Worm (Caenorhabditis elegans) whole organism, L2 larva: ENCODE measurements around the gene adk-1.
"Not testable (repeated sequence)": the region's sequence is repeated elsewhere in the genome, so short reads cannot be mapped to it uniquely, and the experiment has no call there.

Source experiments
- F13H6.1 ChIP-seq: sonication (generic microtip); optimal IDR thresholded peaks from 2 replicates; lab custom pipeline; 2016; ENCODE audit warnings: missing genetic modification characterization, missing compliant biosample characterization
- ama-1 ChIP-seq: fragments of 150-350 bp; optimal IDR thresholded peaks from 2 replicates; lab custom pipeline; 2018; ENCODE audit warnings: inconsistent platforms
- ceh-16 ChIP-seq: fragments of 150-350 bp; optimal IDR thresholded peaks from 2 replicates; lab custom pipeline; 2014; ENCODE audit warnings: missing biosample characterization, missing genetic modification characterization
- ceh-82 ChIP-seq: fragments of 150-350 bp; optimal IDR thresholded peaks from 2 replicates; lab custom pipeline; 2014; ENCODE audit warnings: missing biosample characterization, missing genetic modification characterization
- crh-2 ChIP-seq: sonication (generic microtip); optimal IDR thresholded peaks from 2 replicates; lab custom pipeline; 2017; ENCODE audit warnings: missing biosample characterization, missing genetic modification characterization
- dmd-4 ChIP-seq: sonication (generic microtip); optimal IDR thresholded peaks from 2 replicates; lab custom pipeline; 2017; ENCODE audit warnings: missing biosample characterization, missing genetic modification characterization
- egl-27 ChIP-seq: sonication (generic microtip); optimal IDR thresholded peaks from 3 replicates; lab custom pipeline; 2017; ENCODE audit warnings: missing biosample characterization, missing genetic modification reagents, missing genetic modification characterization
- elt-1 ChIP-seq: fragments of 150-350 bp; optimal IDR thresholded peaks from 2 replicates; lab custom pipeline; 2014; ENCODE audit warnings: missing biosample characterization, missing genetic modification characterization
- fos-1 ChIP-seq: fragments of 150-350 bp; optimal IDR thresholded peaks from 2 replicates; lab custom pipeline; 2014; ENCODE audit warnings: missing biosample characterization, missing genetic modification characterization
- gmeb-1 ChIP-seq: fragments of 150-350 bp; optimal IDR thresholded peaks from 2 replicates; lab custom pipeline; 2014; ENCODE audit warnings: missing biosample characterization, missing genetic modification characterization
- lin-13 ChIP-seq: fragments of 150-350 bp; optimal IDR thresholded peaks from 2 replicates; lab custom pipeline; 2014; ENCODE audit warnings: missing biosample characterization, missing genetic modification reagents, missing genetic modification characterization
- lin-39 ChIP-seq: fragments of 150-350 bp; optimal IDR thresholded peaks from 2 replicates; lab custom pipeline; 2014; ENCODE audit warnings: missing biosample characterization, missing genetic modification reagents, missing genetic modification characterization
- lsy-2 ChIP-seq, 2 experiments: fragments of 150-350 bp in 1 of 2; sonication (generic microtip) in 1 of 2; optimal IDR thresholded peaks; 2 replicates each; lab custom pipeline; 2014 to 2017; ENCODE audit warnings: missing biosample characterization in 2 of 2, missing genetic modification characterization in 2 of 2
- mab-5 ChIP-seq: fragments of 150-350 bp; optimal IDR thresholded peaks from 2 replicates; lab custom pipeline; 2014; ENCODE audit warnings: missing biosample characterization, missing genetic modification characterization
- mbf-1 ChIP-seq: sonication (generic microtip); optimal IDR thresholded peaks from 2 replicates; lab custom pipeline; 2017; ENCODE audit warnings: missing biosample characterization, missing genetic modification characterization
- mdl-1 ChIP-seq, 2 experiments: fragments of 150-350 bp in 1 of 2; sonication (generic microtip) in 1 of 2; optimal IDR thresholded peaks; 2 replicates each; lab custom pipeline; 2017; ENCODE audit warnings: missing biosample characterization in 2 of 2, missing genetic modification characterization in 2 of 2
- nhr-11 ChIP-seq: fragments of 150-350 bp; optimal IDR thresholded peaks from 2 replicates; lab custom pipeline; 2014; ENCODE audit warnings: missing biosample characterization, missing genetic modification characterization
- nhr-12 ChIP-seq: fragments of 150-350 bp; optimal IDR thresholded peaks from 2 replicates; lab custom pipeline; 2014; ENCODE audit warnings: missing biosample characterization, missing genetic modification characterization
- nhr-129 ChIP-seq: fragments of 150-350 bp; optimal IDR thresholded peaks from 2 replicates; lab custom pipeline; 2014; ENCODE audit warnings: missing biosample characterization, missing genetic modification characterization
- nhr-23 ChIP-seq: fragments of 150-350 bp; optimal IDR thresholded peaks from 2 replicates; lab custom pipeline; 2014; ENCODE audit warnings: missing biosample characterization, missing genetic modification reagents, missing genetic modification characterization
- nhr-237 ChIP-seq: fragments of 150-350 bp; optimal IDR thresholded peaks from 2 replicates; lab custom pipeline; 2014; ENCODE audit warnings: missing biosample characterization, missing genetic modification characterization
- nhr-6 ChIP-seq: fragments of 150-350 bp; optimal IDR thresholded peaks from 2 replicates; lab custom pipeline; 2014; ENCODE audit warnings: missing biosample characterization, missing genetic modification characterization
- nhr-77 ChIP-seq: fragments of 150-350 bp; optimal IDR thresholded peaks from 2 replicates; lab custom pipeline; 2014; ENCODE audit warnings: missing biosample characterization, missing genetic modification characterization
- peb-1 ChIP-seq: fragments of 150-350 bp; optimal IDR thresholded peaks from 2 replicates; lab custom pipeline; 2014; ENCODE audit warnings: missing biosample characterization, missing genetic modification characterization
- sem-4 ChIP-seq: fragments of 150-350 bp; optimal IDR thresholded peaks from 2 replicates; lab custom pipeline; 2014; ENCODE audit warnings: missing biosample characterization, missing genetic modification reagents, missing genetic modification characterization
- skn-1 ChIP-seq: sonication (generic microtip); optimal IDR thresholded peaks from 2 replicates; lab custom pipeline; 2017; ENCODE audit warnings: missing biosample characterization, missing genetic modification characterization
- sma-3 ChIP-seq: sonication (generic microtip); optimal IDR thresholded peaks from 2 replicates; lab custom pipeline; 2016; ENCODE audit warnings: missing genetic modification reagents, missing genetic modification characterization, missing compliant biosample characterization
- sma-9 ChIP-seq, 2 experiments: fragments of 150-350 bp in 1 of 2; sonication (generic microtip) in 1 of 2; optimal IDR thresholded peaks; 2 replicates each; lab custom pipeline; 2014 to 2016; ENCODE audit warnings: missing genetic modification characterization in 2 of 2, mild to moderate bottlenecking in 1 of 2, missing biosample characterization in 1 of 2, missing compliant biosample characterization in 1 of 2, missing genetic modification reagents in 1 of 2, moderate library complexity in 1 of 2
- snpc-4 ChIP-seq: fragments of 150-350 bp; optimal IDR thresholded peaks from 2 replicates; lab custom pipeline; 2014; ENCODE audit warnings: missing biosample characterization, missing genetic modification characterization
- unc-39 ChIP-seq: fragments of 150-350 bp; optimal IDR thresholded peaks from 2 replicates; lab custom pipeline; 2014; ENCODE audit warnings: missing biosample characterization, missing genetic modification characterization
- unc-55 ChIP-seq: fragments of 150-350 bp; sonication (generic microtip); optimal IDR thresholded peaks from 3 replicates; lab custom pipeline; 2014; ENCODE audit warnings: missing biosample characterization, missing genetic modification reagents, missing genetic modification characterization
- zag-1 ChIP-seq: fragments of 150-350 bp; optimal IDR thresholded peaks from 2 replicates; lab custom pipeline; 2014; ENCODE audit warnings: missing biosample characterization, missing genetic modification characterization
- ztf-11 ChIP-seq: sonication (generic microtip); optimal IDR thresholded peaks from 2 replicates; lab custom pipeline; 2017; ENCODE audit warnings: missing biosample characterization, missing genetic modification characterization
- ztf-4 ChIP-seq: fragments of 150-350 bp; optimal IDR thresholded peaks from 2 replicates; lab custom pipeline; 2014; ENCODE audit warnings: missing biosample characterization, missing genetic modification characterization

The adk-1 gene

ce11 chrIV:11210781-11211256, at the start of gene adk-1:
Gene adk-1 (minus strand): TSS chrIV:11210831.
- no peak for TF ChIP-seq nhr-11 (tag; lab: Kevin White, UChicago)
- no peak for TF ChIP-seq zag-1 (tag; lab: Kevin White, UChicago)
- no peak for TF ChIP-seq ztf-4
- TF ChIP-seq nhr-129 (tag; lab: Kevin White, UChicago): no peak
- no peak for TF ChIP-seq elt-1 (tag; lab: Kevin White, UChicago)
- no peak for TF ChIP-seq ztf-11 (tag; lab: Kevin White, UChicago)
- no peak for TF ChIP-seq sma-9 (GFP tag; optimal IDR thresholded peaks at IDR 0.05; lab: Kevin White, UChicago)
- TF ChIP-seq sma-9 (tag; optimal IDR thresholded peaks at IDR 0.05; lab: Kevin White, UChicago): no peak
- no peak for TF ChIP-seq egl-27
- no peak for TF ChIP-seq F13H6.1 (tag; lab: Kevin White, UChicago)
- TF ChIP-seq ceh-82: no peak
- no peak for TF ChIP-seq lin-13 (GFP tag; lab: Kevin White, UChicago)

ce11 chrIV:11259485-11259972, 48.9 kb upstream of the adk-1 start, which contains the start of gene gtl-1:
Gene gtl-1 (minus strand): TSS chrIV:11259535.
- TF ChIP-seq peb-1 (no peak), skn-1 (tag; lab: Kevin White, UChicago) (no peak), fos-1 (tag; lab: Kevin White, UChicago) (peak; percentile 89), nhr-237 (no peak)
- TF ChIP-seq, all 48 proteins: peak for 1

ce11 chrIV:11257476-11257875, 46.8 kb upstream of the adk-1 start:
- TF ChIP-seq sma-9 (GFP tag; optimal IDR thresholded peaks at IDR 0.05; lab: Kevin White, UChicago): peak; percentile 49
- no peak for TF ChIP-seq sma-9 (tag; optimal IDR thresholded peaks at IDR 0.05; lab: Kevin White, UChicago)
- peak; percentile 96 for TF ChIP-seq fos-1 (tag; lab: Kevin White, UChicago)
- TF ChIP-seq elt-1 (tag; lab: Kevin White, UChicago): no peak

ce11 chrIV:11253689-11254088, 43.1 kb upstream of the adk-1 start, which contains the start of gene C05C12.1:
Gene C05C12.1 (plus strand): TSS chrIV:11253989.
- TF ChIP-seq egl-27; F13H6.1 (tag; lab: Kevin White, UChicago); nhr-77: not testable (repeated sequence)
- TF ChIP-seq, all 48 proteins: peak for 0; not testable (repeated sequence) for 48

- TF ChIP-seq fos-1 (tag; lab: Kevin White, UChicago) (peak; percentile 76), nhr-77 (no peak)
- TF ChIP-seq, all 48 proteins: peak for 1
These were observed 37.5 kb upstream of the adk-1 start, which contains the start of gene C05C12.4 for ce11 chrIV:11248031-11248631. Gene C05C12.4 (minus strand): TSS chrIV:11248081.

- TF ChIP-seq dmd-4 (tag; lab: Kevin White, UChicago): no peak
- no peak for TF ChIP-seq nhr-129 (tag; lab: Kevin White, UChicago)
- TF ChIP-seq mbf-1: no peak
These were observed 36.8 kb upstream of the adk-1 start for ce11 chrIV:11247434-11247833.

- TF ChIP-seq unc-39 (tag; lab: Kevin White, UChicago) (no peak), sem-4 (tag; lab: Kevin White, UChicago) (no peak), fos-1 (tag; lab: Kevin White, UChicago) (no peak), nhr-77 (no peak), peb-1 (no peak), nhr-23 (tag; lab: Kevin White, UChicago) (no peak), ceh-16 (tag; lab: Kevin White, UChicago) (no peak)
- TF ChIP-seq, all 48 proteins: peak for 0
These were observed 30.7 kb upstream of the adk-1 start, which contains the start of gene C05C12.6 for ce11 chrIV:11241368-11241767. Gene C05C12.6 (minus strand): TSS chrIV:11241468.

- no peak for TF ChIP-seq lin-39 (tag; lab: Kevin White, UChicago)
- no peak for TF ChIP-seq mbf-1
- no peak for TF ChIP-seq ztf-11 (tag; lab: Kevin White, UChicago)
- TF ChIP-seq peb-1: no peak
- no peak for TF ChIP-seq skn-1 (tag; lab: Kevin White, UChicago)
- no peak for TF ChIP-seq gmeb-1 (tag; lab: Kevin White, UChicago)
- TF ChIP-seq unc-55 (GFP tag; lab: Kevin White, UChicago): no peak
- no peak for TF ChIP-seq mab-5 (tag; lab: Kevin White, UChicago)
- TF ChIP-seq sma-3 (GFP tag; lab: Kevin White, UChicago): no peak
- no peak for TF ChIP-seq lsy-2 (tag; optimal IDR thresholded peaks at IDR 0.05; lab: Kevin White, UChicago)
- no peak for TF ChIP-seq ceh-16 (tag; lab: Kevin White, UChicago)
- no peak for TF ChIP-seq nhr-6 (tag; lab: Kevin White, UChicago)
- TF ChIP-seq snpc-4 (tag; lab: Kevin White, UChicago): no peak
- no peak for TF ChIP-seq crh-2 (tag; lab: Kevin White, UChicago)
- no peak for TF ChIP-seq ama-1 (lab: Kevin White, UChicago)
- no peak for TF ChIP-seq mdl-1 (tag; optimal IDR thresholded peaks at IDR 0.05; lab: Kevin White, UChicago)
- TF ChIP-seq nhr-12 (tag; lab: Kevin White, UChicago): no peak
These were observed 25.1 kb upstream of the adk-1 start for ce11 chrIV:11235755-11236154.
